Fruit fly (Drosophila melanogaster): Measurements from ENCODE around the gene mei-38.

The mei-38 gene

DNA sequence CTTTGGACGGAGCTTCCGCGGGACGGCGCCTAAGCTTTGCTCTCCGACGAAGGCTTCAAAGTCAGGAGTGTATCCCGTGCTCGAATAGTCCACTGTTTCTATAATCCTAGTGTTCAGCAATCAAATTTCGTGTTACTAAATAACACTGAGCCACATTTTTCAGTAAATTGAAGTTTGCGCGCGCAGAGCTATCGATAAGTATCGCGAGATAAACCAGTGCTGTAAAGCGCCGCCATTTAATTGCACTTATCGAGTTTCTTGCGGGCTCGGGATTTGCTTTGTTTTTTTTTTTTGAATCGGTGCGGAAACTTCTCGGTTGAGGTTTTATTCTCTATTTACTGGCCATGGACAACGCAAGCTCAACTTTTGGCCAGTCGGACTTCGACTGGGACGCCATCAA, at the start of gene mei-38, which contains the start of gene Rab27:
TSS of gene mei-38 (plus strand) at position 216 of the 400 bp plus-strand sequence.
TSS of gene Rab27 (minus strand) at position 127 of the 400 bp plus-strand sequence.
- TF ChIP-seq noc (tag; optimal IDR thresholded peaks at IDR 0.05): no peak

DNA sequence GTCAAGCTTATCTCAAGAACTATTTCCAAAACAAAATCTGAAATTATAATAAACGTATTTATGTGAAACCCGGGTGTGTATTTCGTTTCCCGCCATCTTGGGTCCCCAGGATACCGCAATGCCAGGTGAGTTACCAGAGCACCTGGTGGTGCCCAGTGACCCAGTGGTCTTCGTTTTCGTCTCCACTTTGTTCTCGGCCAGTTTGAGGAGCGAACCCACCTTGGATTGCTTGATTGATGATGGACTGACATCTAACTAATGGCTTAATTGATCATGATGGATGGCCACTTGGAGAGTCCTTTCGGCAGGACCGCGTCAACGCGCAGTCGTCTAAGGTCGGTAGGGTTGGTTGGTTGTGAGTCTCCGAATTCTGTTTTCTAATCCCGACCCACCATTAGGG, 24.7 kb upstream of the mei-38 start, which contains the start of gene Gr2a:
TSS of gene Gr2a (plus strand) at position 301 of the 400 bp plus-strand sequence.
- TF ChIP-seq noc (tag; optimal IDR thresholded peaks at IDR 0.05): no peak

DNA sequence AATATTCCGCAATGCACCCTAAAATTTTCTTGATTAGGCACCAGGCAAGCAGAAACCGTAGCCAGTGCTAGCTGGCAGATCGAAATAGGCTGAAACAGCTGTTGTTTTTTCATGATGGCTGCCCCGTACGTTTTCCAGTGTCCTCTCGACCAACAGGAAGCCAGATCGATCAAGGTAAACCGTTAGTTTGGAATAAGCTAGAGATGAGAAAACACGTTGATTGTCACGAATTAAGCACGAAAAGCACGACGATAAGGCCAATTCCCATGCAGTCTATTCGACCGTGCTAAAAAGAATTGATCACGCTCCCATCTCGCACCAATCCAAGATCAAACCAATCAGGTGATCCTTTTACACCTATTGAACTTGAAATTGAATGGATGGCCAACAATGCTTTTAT, 22.0 kb upstream of the mei-38 start:
- no peak for TF ChIP-seq noc (tag; optimal IDR thresholded peaks at IDR 0.05)

DNA sequence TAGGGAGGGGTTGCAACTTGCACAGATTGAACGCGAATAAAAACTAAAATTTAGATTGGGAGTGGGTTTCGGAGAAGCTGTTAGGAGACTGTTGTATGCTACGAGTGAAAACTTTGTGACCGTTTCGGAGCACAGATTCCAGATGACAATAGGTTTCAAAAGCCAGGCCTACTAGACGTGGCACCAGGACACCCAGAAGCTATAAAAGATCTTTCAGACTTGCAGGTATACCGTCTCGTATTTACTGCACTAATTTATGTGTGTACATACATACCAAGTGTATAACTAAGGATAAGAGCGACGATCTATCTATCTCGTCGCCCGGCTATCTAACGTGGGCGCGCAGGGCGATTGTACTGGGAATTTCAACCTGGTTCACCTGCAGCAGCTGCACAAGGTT, 19.9 kb upstream of the mei-38 start, which contains the start of gene CG14785:
TSS of gene CG14785 (minus strand) at position 101 of the 400 bp plus-strand sequence.
- TF ChIP-seq noc (tag; optimal IDR thresholded peaks at IDR 0.05): no peak

DNA sequence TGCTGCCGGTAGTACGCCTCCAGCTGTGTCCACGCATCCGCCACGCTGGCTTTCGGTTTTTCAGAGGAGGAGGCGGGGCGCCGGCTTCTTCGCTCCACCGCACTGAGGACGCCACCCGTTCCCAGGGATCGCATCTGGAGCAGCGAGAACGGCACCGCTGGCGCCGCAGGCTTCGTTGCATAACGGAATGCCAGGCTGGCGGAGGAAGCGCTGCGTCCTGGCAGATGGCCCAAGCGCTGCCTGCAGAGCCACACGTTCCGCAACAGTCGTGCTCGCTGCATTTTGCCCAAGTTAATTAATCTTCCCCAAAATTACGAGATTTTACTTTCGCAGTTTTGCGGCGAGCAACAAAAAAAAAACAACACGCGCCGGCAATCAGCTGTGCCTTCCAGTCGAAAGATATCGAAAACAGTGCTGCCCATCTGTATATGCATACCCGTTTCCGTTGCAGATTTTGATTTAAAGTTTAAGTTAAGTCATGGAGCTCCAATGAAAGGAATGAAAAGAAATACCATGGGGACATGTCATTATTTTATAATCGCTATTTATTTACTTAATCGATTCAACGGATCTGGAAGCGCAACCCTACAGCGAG, 16.5 kb upstream of the mei-38 start, which contains the start of gene Lrpprc2:
TSS of gene Lrpprc2 (minus strand) at position 340 of the 595 bp plus-strand sequence.
- no peak for TF ChIP-seq noc (tag; optimal IDR thresholded peaks at IDR 0.05)

DNA sequence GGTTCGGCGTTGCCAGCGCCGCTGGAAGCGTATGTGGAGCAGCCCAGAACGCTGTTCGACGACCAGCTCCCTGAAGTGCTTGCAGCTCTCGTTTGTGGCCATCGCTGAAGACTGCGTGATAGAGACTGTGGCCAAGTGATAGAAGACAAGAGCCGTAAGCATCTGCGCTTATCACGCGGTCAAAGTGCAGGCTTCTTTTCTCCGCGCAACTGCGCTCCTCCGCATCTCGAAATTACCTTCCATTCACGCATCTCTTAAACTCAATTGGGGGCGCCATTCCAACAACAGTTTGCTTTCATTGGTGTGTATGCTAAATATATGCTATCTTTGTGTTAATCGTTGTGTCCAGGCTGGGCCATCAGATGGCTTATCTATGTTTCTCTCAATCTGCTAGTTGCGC, 15.3 kb upstream of the mei-38 start, which contains the start of gene CG14787:
TSS of gene CG14787 (minus strand) at position 133 of the 400 bp plus-strand sequence.
- TF ChIP-seq noc (tag; optimal IDR thresholded peaks at IDR 0.05): no peak

DNA sequence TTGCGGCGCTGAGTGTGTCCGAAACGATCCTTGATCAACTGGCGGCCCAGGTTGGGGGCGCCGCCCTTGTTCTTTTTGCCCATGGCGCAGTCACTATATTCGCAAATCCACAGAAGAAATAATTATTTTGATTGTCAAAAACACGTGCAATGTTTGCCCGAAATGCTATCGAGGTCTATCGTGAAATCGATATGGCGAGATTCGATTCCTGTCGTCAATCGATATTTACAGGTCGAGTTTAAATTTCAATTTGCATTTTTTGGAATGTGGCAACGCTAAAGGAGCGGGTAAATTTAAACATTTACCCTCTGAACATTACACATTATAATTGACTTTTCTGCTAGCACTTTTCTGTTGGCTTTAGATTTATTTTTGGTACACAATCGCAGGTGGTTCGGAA, 12.8 kb upstream of the mei-38 start, which contains the start of gene Ns3:
TSS of gene Ns3 (minus strand) at position 188 of the 400 bp plus-strand sequence.
- no peak for TF ChIP-seq noc (tag; optimal IDR thresholded peaks at IDR 0.05)

DNA sequence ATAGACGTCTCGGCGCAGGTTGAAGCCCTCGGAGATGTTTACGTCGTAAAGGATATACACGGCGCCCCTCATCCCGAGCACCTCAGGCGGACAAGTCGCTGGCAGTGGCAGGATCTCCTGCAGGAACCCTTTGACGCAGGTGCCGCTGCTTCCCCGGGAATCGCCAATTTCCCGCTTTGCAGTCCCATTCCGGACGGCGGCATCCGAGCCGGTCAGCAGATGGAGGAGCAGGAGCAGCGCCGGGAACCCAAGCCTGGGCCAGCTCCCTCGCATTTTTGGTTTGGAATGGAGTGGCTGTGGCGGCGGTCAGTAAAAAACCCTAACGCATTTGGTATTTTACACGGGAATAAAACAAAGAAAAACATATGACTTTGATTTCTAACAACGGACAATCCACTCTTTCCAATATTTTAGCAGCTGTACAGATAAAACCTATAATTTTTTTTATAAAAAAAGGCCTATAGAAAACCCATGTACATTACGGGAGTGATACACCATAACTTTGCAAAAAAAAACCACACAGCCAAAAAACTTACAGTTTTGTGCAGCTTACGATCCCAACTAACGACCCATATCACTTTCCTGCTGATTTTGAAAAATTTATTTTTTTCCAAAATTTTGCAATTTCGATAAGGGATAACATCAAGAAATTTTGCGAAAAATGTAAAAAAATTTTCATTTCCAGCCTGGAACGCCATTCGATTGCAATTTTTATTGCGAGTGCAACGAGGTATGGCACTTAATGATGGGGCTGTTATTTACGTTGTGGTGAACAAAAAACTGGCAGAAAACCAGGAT, 11.0 kb upstream of the mei-38 start, which contains the start of the genes O-fut2 and CG14777:
TSS of gene O-fut2 (minus strand) at position 290 of the 798 bp plus-strand sequence.
TSS of gene CG14777 (plus strand) at position 428 of the 798 bp plus-strand sequence.
- TF ChIP-seq noc (tag; optimal IDR thresholded peaks at IDR 0.05): no peak

DNA sequence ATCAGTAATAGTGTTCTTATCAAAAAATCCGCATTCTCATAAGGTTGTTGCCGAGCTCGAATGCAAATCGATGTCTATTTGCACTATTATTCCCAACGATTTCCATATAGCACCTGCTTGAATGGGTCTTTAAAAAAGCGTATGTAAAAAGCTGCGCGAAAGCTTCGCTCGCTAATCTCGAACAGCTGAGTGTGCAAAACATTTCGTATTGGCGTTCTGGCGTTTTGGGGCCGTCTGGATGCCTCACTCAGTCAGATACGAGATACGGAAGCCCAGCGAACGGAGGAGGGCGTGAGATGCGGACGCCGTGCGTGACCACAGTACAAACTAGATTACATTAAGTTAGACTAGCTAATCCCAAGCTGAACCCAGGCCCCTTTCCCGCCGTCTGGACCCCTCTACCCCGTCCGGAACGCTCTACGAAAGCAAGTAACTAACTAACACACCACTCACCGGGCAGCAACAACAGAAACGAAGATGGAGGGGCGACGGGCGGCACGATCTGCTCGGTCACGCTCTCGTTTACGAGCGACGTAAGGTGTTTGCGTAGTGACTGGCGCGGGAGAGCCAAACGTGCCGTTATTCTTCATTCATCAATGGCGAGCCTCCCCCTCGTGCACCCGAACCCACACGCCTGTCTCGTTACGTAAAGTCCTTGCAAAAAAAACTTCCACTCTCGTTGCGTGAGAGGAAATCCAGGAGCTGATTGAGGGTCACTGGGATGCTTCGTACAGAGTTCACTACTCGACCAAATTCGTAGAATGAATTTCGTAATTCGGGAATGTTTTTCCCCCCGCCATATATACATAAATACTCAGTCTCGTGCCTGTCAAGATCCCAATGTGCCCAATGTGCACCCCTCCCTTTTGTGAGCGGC, 10.1 kb upstream of the mei-38 start:
- peak; percentile 22 for TF ChIP-seq noc (tag; optimal IDR thresholded peaks at IDR 0.05)

DNA sequence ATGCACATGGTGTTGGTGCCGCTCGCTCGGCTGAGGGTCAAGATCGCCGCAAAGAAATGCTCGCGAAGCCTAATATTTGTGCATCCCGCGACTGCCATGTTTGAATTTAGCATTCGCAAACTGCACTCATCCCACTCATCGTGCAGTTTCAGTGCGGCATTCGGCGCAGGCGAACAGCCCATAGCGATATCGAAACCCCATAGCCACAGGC, 9.6 kb upstream of the mei-38 start, which contains the start of gene CG14778:
TSS of gene CG14778 (plus strand) at position 112 of the 211 bp plus-strand sequence.
- no peak for TF ChIP-seq noc (tag; optimal IDR thresholded peaks at IDR 0.05)

DNA sequence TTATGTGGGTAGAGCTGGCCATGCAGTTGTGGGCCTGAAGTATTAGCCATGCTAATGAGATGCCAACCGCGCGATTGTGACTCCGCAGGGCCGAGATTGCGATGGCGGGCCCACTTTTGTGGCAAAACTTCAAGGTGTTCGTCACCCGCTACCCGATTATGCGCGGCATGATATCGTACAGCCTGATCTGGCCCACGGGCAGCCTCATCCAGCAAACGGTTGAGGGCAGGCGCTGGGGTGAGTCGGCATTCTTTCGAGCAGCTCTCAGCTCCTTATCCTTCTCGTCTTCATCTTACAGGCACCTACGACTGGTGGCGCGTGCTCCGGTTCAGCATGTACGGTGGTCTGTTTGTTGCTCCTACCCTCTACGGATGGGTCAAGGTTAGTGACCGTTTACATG, 7.1 kb upstream of the mei-38 start, which contains the start of gene CG32808:
TSS of gene CG32808 (minus strand) at position 101 of the 400 bp plus-strand sequence.
- TF ChIP-seq noc (tag; optimal IDR thresholded peaks at IDR 0.05): no peak

DNA sequence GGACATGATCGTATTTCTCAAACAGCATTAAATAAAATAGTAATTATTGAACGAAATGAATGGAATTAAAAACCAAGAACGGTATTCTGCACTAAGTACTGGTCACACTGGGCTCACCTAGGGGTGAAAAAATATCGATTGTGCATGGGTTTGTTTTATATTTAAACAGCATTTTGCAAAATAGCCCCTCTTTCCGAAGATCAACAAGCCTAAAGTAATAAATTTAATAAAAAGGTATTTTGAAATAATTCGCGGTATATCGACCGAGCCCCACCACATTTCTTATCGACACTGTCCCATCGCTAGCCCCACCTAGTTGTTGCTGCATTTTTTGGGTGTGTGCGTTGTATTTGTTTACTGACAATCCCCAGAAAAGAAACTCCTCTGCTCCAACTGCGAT, 6.3 kb upstream of the mei-38 start, which contains the start of gene pck:
TSS of gene pck (plus strand) at position 105 of the 400 bp plus-strand sequence.
- TF ChIP-seq noc (tag; optimal IDR thresholded peaks at IDR 0.05): peak; percentile 47

DNA sequence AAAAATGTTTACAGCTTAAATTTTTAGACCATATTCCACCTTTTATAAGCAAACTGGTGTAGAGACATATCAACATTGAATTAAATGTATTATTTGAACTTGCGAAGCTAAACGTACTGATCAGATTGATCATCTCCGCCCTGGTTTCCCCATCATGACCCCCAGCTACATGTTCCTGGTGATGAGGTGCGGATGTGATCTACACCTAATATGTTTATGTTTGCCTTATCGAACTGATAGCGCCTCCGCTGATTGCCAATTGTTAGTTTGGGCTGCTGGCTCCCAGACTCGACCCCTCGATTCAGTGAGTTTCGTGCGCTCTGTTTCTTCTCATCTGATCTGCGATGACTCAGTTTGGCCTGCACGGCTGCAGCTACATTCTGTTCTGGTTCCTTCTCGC, 4.6 kb upstream of the mei-38 start, which contains the start of gene CG14780:
TSS of gene CG14780 (plus strand) at position 301 of the 400 bp plus-strand sequence.
- no peak for TF ChIP-seq noc (tag; optimal IDR thresholded peaks at IDR 0.05)

DNA sequence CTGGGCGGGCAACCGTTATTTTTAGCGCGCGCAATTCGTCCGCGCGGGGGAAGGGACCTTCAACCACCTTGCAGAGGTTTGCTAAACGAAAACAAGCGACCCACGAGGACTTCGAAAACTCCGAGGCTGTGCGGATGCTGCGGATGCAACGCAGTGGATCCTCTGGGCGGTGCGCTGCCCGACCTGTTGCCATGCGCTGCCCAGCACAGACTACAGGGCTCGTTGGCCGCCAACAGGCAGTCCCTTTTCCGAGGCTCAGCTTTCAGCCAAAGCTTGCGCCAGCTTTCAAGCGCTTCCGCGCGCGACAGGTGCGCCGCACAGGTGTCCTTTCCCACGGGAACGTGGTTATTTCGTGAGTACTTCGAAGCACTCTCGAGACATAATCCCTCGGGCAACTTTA, 427 bp upstream of the mei-38 start:
- TF ChIP-seq noc (tag; optimal IDR thresholded peaks at IDR 0.05): no peak
